Worm (Caenorhabditis elegans): ENCODE results near the gene cdt-2.

DNA sequence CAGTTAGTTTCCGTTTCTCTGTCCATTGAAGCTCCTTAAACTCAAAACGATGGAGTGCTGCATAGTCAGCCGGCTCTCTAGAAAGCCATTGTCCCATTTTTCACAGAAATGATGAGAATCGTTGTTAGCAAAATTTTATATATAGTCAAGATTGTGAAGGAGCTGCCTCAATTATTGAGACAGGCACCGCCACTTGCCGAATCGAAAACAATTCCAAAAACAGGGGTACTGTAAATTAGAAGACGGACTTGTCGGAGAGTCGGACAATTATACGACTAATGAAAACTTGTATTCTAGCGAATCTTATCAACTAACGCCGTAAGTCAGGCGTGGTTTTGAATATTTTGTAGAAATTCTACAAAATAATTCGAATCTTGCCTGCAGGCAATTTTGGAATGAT lies 29.3 kb upstream of the cdt-2 start, which contains the start of gene F14H8.2:
- TF ChIP-seq ama-1 (optimal IDR thresholded peaks at IDR 0.05) (no peak), hmg-4 (GFP tag; optimal IDR thresholded peaks at IDR 0.05) (no peak), tbx-37 (GFP tag; conservative IDR thresholded peaks at IDR 0.05) (no peak), tra-4 (tag; optimal IDR thresholded peaks at IDR 0.05) (no peak)

All from whole organism, early embryonic.